Worm (Caenorhabditis elegans) whole organism, L1 larva: Measurements from ENCODE around the gene ift-139.

Experiments
- C04F5.9 ChIP-seq: sonication (generic microtip); optimal IDR thresholded peaks from 2 replicates; lab custom pipeline; 2016; ENCODE audit warnings: missing genetic modification characterization, missing compliant biosample characterization
- F16B12.6 ChIP-seq: fragments of 150-350 bp; optimal IDR thresholded peaks from 2 replicates; lab custom pipeline; 2014; ENCODE audit warnings: missing biosample characterization, missing genetic modification characterization
- Y116A8C.19 ChIP-seq: sonication (generic microtip); optimal IDR thresholded peaks from 2 replicates; lab custom pipeline; 2016; ENCODE audit warnings: missing compliant biosample characterization, missing genetic modification characterization, borderline replicate concordance
- aly-2 ChIP-seq: fragments of 150-350 bp; optimal IDR thresholded peaks from 2 replicates; lab custom pipeline; 2014; ENCODE audit warnings: missing biosample characterization, missing genetic modification characterization
- ama-1 ChIP-seq: fragments of 150-350 bp; optimal IDR thresholded peaks from 2 replicates; lab custom pipeline; 2014
- blmp-1 ChIP-seq: fragments of 150-350 bp; optimal IDR thresholded peaks from 2 replicates; lab custom pipeline; 2014; ENCODE audit warnings: missing biosample characterization, missing genetic modification characterization
- ceh-8 ChIP-seq: fragments of 200-800 bp; sonication (Bioruptor generic); optimal IDR thresholded peaks from 2 replicates; lab custom pipeline; 2018; ENCODE audit warnings: mild to moderate bottlenecking, missing genetic modification characterization, moderate library complexity, missing compliant biosample characterization
- ceh-88 ChIP-seq: fragments of 200-800 bp; sonication (Bioruptor generic); IDR thresholded peaks from 2 replicates; pipeline ENCODE4 v1.3.6; 2022; ENCODE audit warnings: missing genetic modification characterization, missing compliant biosample characterization
- ceh-90 ChIP-seq: sonication (generic microtip); optimal IDR thresholded peaks from 2 replicates; lab custom pipeline; 2016; ENCODE audit warnings: missing genetic modification characterization, missing compliant biosample characterization
- ces-1 ChIP-seq: fragments of 150-350 bp; optimal IDR thresholded peaks from 2 replicates; lab custom pipeline; 2014; ENCODE audit warnings: missing biosample characterization, missing genetic modification reagents, missing genetic modification characterization
- dpl-1 ChIP-seq, 3 experiments: fragments of 150-350 bp in 2 of 3; sonication (generic microtip) in 1 of 3; optimal IDR thresholded peaks; 2 replicates each; lab custom pipeline; 2014 to 2017; ENCODE audit warnings: missing biosample characterization in 3 of 3, missing genetic modification characterization in 3 of 3, missing genetic modification reagents in 3 of 3
- dsc-1 ChIP-seq: sonication (generic microtip); optimal IDR thresholded peaks from 2 replicates; lab custom pipeline; 2016; ENCODE audit warnings: mild to moderate bottlenecking, missing genetic modification characterization, missing compliant biosample characterization
- efl-1 ChIP-seq, 4 experiments: fragments of 150-350 bp; optimal IDR thresholded peaks in 3 of 4; peaks in 1 of 4; 1 replicate in 1 of 4; 2 replicates in 3 of 4; lab custom pipeline; 2014; ENCODE audit warnings: missing biosample characterization in 2 of 4, missing genetic modification characterization in 2 of 4, missing genetic modification reagents in 2 of 4
- elt-3 ChIP-seq, 6 experiments: fragments of 150-350 bp in 1 of 6; sonication (generic microtip); optimal IDR thresholded peaks; 2 replicates each; lab custom pipeline; 2017 to 2018; ENCODE audit warnings: missing biosample characterization in 6 of 6, missing genetic modification characterization in 6 of 6, inconsistent platforms in 1 of 6
- fkh-10 ChIP-seq: sonication (generic microtip); optimal IDR thresholded peaks from 2 replicates; lab custom pipeline; 2017; ENCODE audit warnings: missing biosample characterization, missing genetic modification reagents, missing genetic modification characterization
- grh-1 ChIP-seq: fragments of 200-800 bp; sonication (Bioruptor generic); IDR thresholded peaks from 2 replicates; pipeline ENCODE4 v1.3.6; 2022; ENCODE audit warnings: missing genetic modification reagents, missing genetic modification characterization, missing compliant biosample characterization
- hlh-4 ChIP-seq: sonication (generic microtip); optimal IDR thresholded peaks from 2 replicates; lab custom pipeline; 2016; ENCODE audit warnings: mild to moderate bottlenecking, missing genetic modification characterization, missing compliant biosample characterization
- hpl-2 ChIP-seq: fragments of 150-350 bp; optimal IDR thresholded peaks from 2 replicates; lab custom pipeline; 2014; ENCODE audit warnings: missing biosample characterization, missing genetic modification reagents, missing genetic modification characterization
- irx-1 ChIP-seq: sonication (generic microtip); optimal IDR thresholded peaks from 2 replicates; lab custom pipeline; 2016; ENCODE audit warnings: missing genetic modification characterization, missing compliant biosample characterization
- jun-1 ChIP-seq: fragments of 150-350 bp; optimal IDR thresholded peaks from 2 replicates; lab custom pipeline; 2014; ENCODE audit warnings: missing biosample characterization, missing genetic modification reagents, missing genetic modification characterization
- lin-13 ChIP-seq: fragments of 150-350 bp; optimal IDR thresholded peaks from 2 replicates; lab custom pipeline; 2014; ENCODE audit warnings: missing biosample characterization, missing genetic modification reagents, missing genetic modification characterization
- lin-35 ChIP-seq, 2 experiments: fragments of 150-350 bp; optimal IDR thresholded peaks; 2 replicates each; lab custom pipeline; 2014; ENCODE audit warnings: missing biosample characterization in 2 of 2, missing genetic modification characterization in 2 of 2, missing genetic modification reagents in 2 of 2
- lin-39 ChIP-seq: fragments of 150-350 bp; optimal IDR thresholded peaks from 2 replicates; lab custom pipeline; 2014; ENCODE audit warnings: missing biosample characterization, missing genetic modification reagents, missing genetic modification characterization
- lir-3 ChIP-seq: sonication (generic microtip); optimal IDR thresholded peaks from 2 replicates; lab custom pipeline; 2016; ENCODE audit warnings: mild to moderate bottlenecking, missing genetic modification characterization, moderate library complexity, missing compliant biosample characterization; ENCODE audit not compliant: poor library complexity
- lsy-2 ChIP-seq, 2 experiments: fragments of 150-350 bp; optimal IDR thresholded peaks; 2 replicates each; lab custom pipeline; 2014; ENCODE audit warnings: missing biosample characterization in 2 of 2, missing genetic modification characterization in 2 of 2
- mab-9 ChIP-seq: fragments of 200-800 bp; sonication (Bioruptor generic); IDR thresholded peaks from 2 replicates; pipeline ENCODE4 v1.3.6; 2022; ENCODE audit warnings: missing genetic modification reagents, missing genetic modification characterization, missing compliant biosample characterization
- mdl-1 ChIP-seq, 2 experiments: fragments of 150-350 bp; optimal IDR thresholded peaks; 2 replicates each; lab custom pipeline; 2014 to 2017; ENCODE audit warnings: missing biosample characterization in 2 of 2, missing genetic modification characterization in 2 of 2, inconsistent platforms in 1 of 2
- mep-1 ChIP-seq: fragments of 150-350 bp; optimal IDR thresholded peaks from 2 replicates; lab custom pipeline; 2014; ENCODE audit warnings: missing biosample characterization, missing genetic modification characterization
- nhr-11 ChIP-seq: fragments of 150-350 bp; optimal IDR thresholded peaks from 2 replicates; lab custom pipeline; 2014; ENCODE audit warnings: missing biosample characterization, missing genetic modification characterization
- nhr-12 ChIP-seq: sonication (generic microtip); optimal IDR thresholded peaks from 2 replicates; lab custom pipeline; 2017; ENCODE audit warnings: missing biosample characterization, missing genetic modification characterization
- nhr-19 ChIP-seq: fragments of 200-800 bp; sonication (Bioruptor generic); conservative IDR thresholded peaks from 2 replicates; pipeline ENCODE4 v1.3.6; 2022; ENCODE audit warnings: missing genetic modification characterization, missing compliant biosample characterization
- nhr-20 ChIP-seq: sonication (generic microtip); optimal IDR thresholded peaks from 2 replicates; lab custom pipeline; 2016; ENCODE audit warnings: mild to moderate bottlenecking, missing genetic modification characterization, missing compliant biosample characterization
- nhr-237 ChIP-seq: fragments of 150-350 bp; optimal IDR thresholded peaks from 2 replicates; lab custom pipeline; 2014; ENCODE audit warnings: missing biosample characterization, missing genetic modification characterization
- nhr-47 ChIP-seq: sonication (generic microtip); optimal IDR thresholded peaks from 2 replicates; lab custom pipeline; 2016; ENCODE audit warnings: mild to moderate bottlenecking, missing genetic modification characterization, moderate library complexity, missing compliant biosample characterization
- nhr-77 ChIP-seq: fragments of 150-350 bp; optimal IDR thresholded peaks from 2 replicates; lab custom pipeline; 2014; ENCODE audit warnings: missing biosample characterization, missing genetic modification characterization
- nhr-84 ChIP-seq: sonication (generic microtip); optimal IDR thresholded peaks from 2 replicates; lab custom pipeline; 2017; ENCODE audit warnings: missing biosample characterization, missing genetic modification characterization
- nhr-85 ChIP-seq: sonication (generic microtip); peaks from one replicate; lab custom pipeline; 2016; ENCODE audit warnings: missing genetic modification characterization, inconsistent platforms, missing compliant biosample characterization
- nhr-90 ChIP-seq: sonication (generic microtip); optimal IDR thresholded peaks from 2 replicates; lab custom pipeline; 2016; ENCODE audit warnings: mild to moderate bottlenecking, missing genetic modification characterization, missing compliant biosample characterization; ENCODE audit not compliant: poor library complexity
- pag-3 ChIP-seq: sonication (generic microtip); optimal IDR thresholded peaks from 2 replicates; lab custom pipeline; 2017; ENCODE audit warnings: missing genetic modification characterization, mild to moderate bottlenecking, missing compliant biosample characterization, antibody characterized with exemption, borderline replicate concordance; ENCODE audit not compliant: insufficient read depth
- pax-3 ChIP-seq: fragments of 200-800 bp; sonication (Bioruptor generic); optimal IDR thresholded peaks from 2 replicates; lab custom pipeline; 2018; ENCODE audit warnings: mild to moderate bottlenecking, missing genetic modification characterization, moderate library complexity, missing compliant biosample characterization
- pqm-1 ChIP-seq: sonication (generic microtip); optimal IDR thresholded peaks from 3 replicates; lab custom pipeline; 2017; ENCODE audit warnings: missing biosample characterization, missing genetic modification characterization
- skn-1 ChIP-seq: fragments of 150-350 bp; optimal IDR thresholded peaks from 2 replicates; lab custom pipeline; 2014; ENCODE audit warnings: missing biosample characterization, missing genetic modification characterization
- snpc-4 ChIP-seq: fragments of 150-350 bp; optimal IDR thresholded peaks from 2 replicates; lab custom pipeline; 2014; ENCODE audit warnings: missing biosample characterization, missing genetic modification characterization
- sup-37 ChIP-seq: fragments of 200-800 bp; sonication (Bioruptor generic); optimal IDR thresholded peaks from 2 replicates; lab custom pipeline; 2018; ENCODE audit warnings: mild to moderate bottlenecking, missing genetic modification characterization, missing compliant biosample characterization
- swsn-7 ChIP-seq: sonication (generic microtip); optimal IDR thresholded peaks from 2 replicates; lab custom pipeline; 2016; ENCODE audit warnings: missing genetic modification characterization, missing compliant biosample characterization
- tbx-2 ChIP-seq: sonication (generic microtip); optimal IDR thresholded peaks from 2 replicates; lab custom pipeline; 2016; ENCODE audit warnings: missing genetic modification characterization, missing compliant biosample characterization
- tlp-1 ChIP-seq: fragments of 150-350 bp; optimal IDR thresholded peaks from 2 replicates; lab custom pipeline; 2014; ENCODE audit warnings: missing biosample characterization, missing genetic modification characterization
- unc-30 ChIP-seq: sonication (generic microtip); optimal IDR thresholded peaks from 2 replicates; lab custom pipeline; 2017; ENCODE audit warnings: missing biosample characterization, missing genetic modification characterization
- unc-62 ChIP-seq: fragments of 150-350 bp; optimal IDR thresholded peaks from 2 replicates; lab custom pipeline; 2014; ENCODE audit warnings: missing biosample characterization, missing genetic modification reagents, missing genetic modification characterization
- unc-86 ChIP-seq: sonication (generic microtip); optimal IDR thresholded peaks from 2 replicates; lab custom pipeline; 2016; ENCODE audit warnings: missing genetic modification characterization, missing compliant biosample characterization
- unc-98 ChIP-seq: fragments of 200-800 bp; sonication (Bioruptor generic); IDR thresholded peaks from 2 replicates; pipeline ENCODE4 v1.3.6; 2022; ENCODE audit warnings: missing genetic modification characterization, missing compliant biosample characterization
- vab-15 ChIP-seq: sonication (generic microtip); optimal IDR thresholded peaks from 2 replicates; lab custom pipeline; 2017; ENCODE audit warnings: missing genotype, mild to moderate bottlenecking, missing genetic modification characterization, missing compliant biosample characterization
- zag-1 ChIP-seq: fragments of 150-350 bp; optimal IDR thresholded peaks from 2 replicates; lab custom pipeline; 2014; ENCODE audit warnings: missing biosample characterization, missing genetic modification characterization
- ztf-11 ChIP-seq, 2 experiments: sonication (generic microtip); optimal IDR thresholded peaks; 2 replicates each; lab custom pipeline; 2016 to 2017; ENCODE audit warnings: missing genetic modification characterization in 2 of 2, missing biosample characterization in 1 of 2, missing compliant biosample characterization in 1 of 2

The ift-139 gene

ce11 chrIII:5999629-6000028 lies 39.6 kb downstream of the ift-139 start (continued):
- TF ChIP-seq nhr-19 (GFP tag; lab: Robert Waterston, UW) = 0 out of 2 replicates have a peak, but pooled peaks have one; percentile 2
- no peak for TF ChIP-seq ceh-88
- no peak for TF ChIP-seq zag-1
- TF ChIP-seq unc-62 = no peak
- peak; percentile 17 for TF ChIP-seq nhr-47
- no peak for TF ChIP-seq hlh-4 (tag; lab: Kevin White, UChicago)
- TF ChIP-seq unc-86 (tag; lab: Kevin White, UChicago) = no peak
- TF ChIP-seq lin-35 (GFP tag; optimal IDR thresholded peaks at IDR 0.05; lab: Kevin White, UChicago) = peak in 1 of 2 experiments; percentile 35
- TF ChIP-seq nhr-12 (tag; lab: Kevin White, UChicago) = no peak
- peak; percentile 20 to 62 for TF ChIP-seq lsy-2 (tag; optimal IDR thresholded peaks at IDR 0.05; lab: Kevin White, UChicago)
- TF ChIP-seq ceh-90 (tag; lab: Kevin White, UChicago) = no peak
- TF ChIP-seq unc-98 = no peak
- peak; percentile 15 for TF ChIP-seq fkh-10 (GFP tag; lab: Kevin White, UChicago)
- no peak for TF ChIP-seq jun-1 (tag; lab: Kevin White, UChicago)
- no peak for TF ChIP-seq pag-3
- TF ChIP-seq hpl-2 (GFP tag; lab: Kevin White, UChicago) = no peak
- no peak for TF ChIP-seq aly-2
- TF ChIP-seq grh-1 (GFP tag; lab: Robert Waterston, UW) = no peak
- no peak for TF ChIP-seq ama-1
- no peak for TF ChIP-seq lin-39 (tag; lab: Kevin White, UChicago)
- no peak for TF ChIP-seq F16B12.6 (tag; lab: Kevin White, UChicago)
- TF ChIP-seq swsn-7 (tag; lab: Kevin White, UChicago) = peak; percentile 23
- TF ChIP-seq nhr-20 = no peak
- no peak for TF ChIP-seq Y116A8C.19 (tag; lab: Kevin White, UChicago)
- no peak for TF ChIP-seq nhr-11 (tag; lab: Kevin White, UChicago)
- no peak for TF ChIP-seq ztf-11 (tag; optimal IDR thresholded peaks at IDR 0.05; lab: Kevin White, UChicago)
- TF ChIP-seq vab-15 = no peak
- no peak for TF ChIP-seq irx-1 (tag; lab: Kevin White, UChicago)
- peak; percentile 44 for TF ChIP-seq pax-3 (tag; lab: Kevin White, UChicago)
- TF ChIP-seq dsc-1 (tag; lab: Kevin White, UChicago) = peak; percentile 77
- TF ChIP-seq efl-1 (optimal IDR thresholded peaks at IDR 0.05; lab: Kevin White, UChicago) = peak in 1 of 2 experiments; percentile 20
- TF ChIP-seq efl-1 (GFP tag; optimal IDR thresholded peaks at IDR 0.05 in 1 of 2; lab: Kevin White, UChicago) = no peak
- no peak for TF ChIP-seq lin-13 (GFP tag; lab: Kevin White, UChicago)
- TF ChIP-seq nhr-84 (tag; lab: Kevin White, UChicago) = no peak
- TF ChIP-seq tlp-1 (tag; lab: Kevin White, UChicago) = no peak
- no peak for TF ChIP-seq C04F5.9 (tag; lab: Kevin White, UChicago)
- no peak for TF ChIP-seq skn-1 (tag; lab: Kevin White, UChicago)
- no peak for TF ChIP-seq snpc-4 (tag; lab: Kevin White, UChicago)
- TF ChIP-seq lir-3 = no peak
- TF ChIP-seq nhr-237 (tag; lab: Kevin White, UChicago) = no peak
- TF ChIP-seq ceh-8 (GFP tag; lab: Kevin White, UChicago) = no peak
- no peak for TF ChIP-seq dpl-1 (GFP tag; optimal IDR thresholded peaks at IDR 0.05; lab: Kevin White, UChicago)
- TF ChIP-seq pqm-1 = no peak
- TF ChIP-seq mdl-1 (tag; optimal IDR thresholded peaks at IDR 0.05; lab: Kevin White, UChicago) = no peak
- TF ChIP-seq nhr-77 (tag; lab: Kevin White, UChicago) = no peak
- no peak for TF ChIP-seq unc-30 (tag; lab: Kevin White, UChicago)
- no peak for TF ChIP-seq elt-3 (tag; optimal IDR thresholded peaks at IDR 0.05; lab: Kevin White, UChicago)
- no peak for TF ChIP-seq nhr-85 (tag; lab: Kevin White, UChicago)
- no peak for TF ChIP-seq sup-37 (GFP tag; lab: Kevin White, UChicago)
- no peak for TF ChIP-seq mab-9 (GFP tag; lab: Robert Waterston, UW)
- TF ChIP-seq tbx-2 = no peak
- no peak for TF ChIP-seq blmp-1
- TF ChIP-seq nhr-90 (tag; lab: Kevin White, UChicago) = no peak
- TF ChIP-seq ces-1 (GFP tag; lab: Kevin White, UChicago) = no peak
- TF ChIP-seq mep-1 = no peak
